Fruit fly (Drosophila melanogaster) whole organism: ENCODE data around the gene Lsp1alpha.

Experiments
- Dll ChIP-seq: fragments of >200 bp; optimal IDR thresholded peaks from 2 replicates; lab custom pipeline; 2017
- EcR ChIP-seq, 2 experiments: fragments of >200 bp; optimal IDR thresholded peaks; 2 replicates each; lab custom pipeline; 2017; ENCODE audit warnings: missing biosample characterization in 2 of 2, missing genetic modification characterization in 2 of 2, missing genetic modification reagents in 2 of 2
- psq ChIP-seq: fragments of >200 bp; optimal IDR thresholded peaks from 2 replicates; lab custom pipeline; 2017
- usp ChIP-seq: fragments of >200 bp; optimal IDR thresholded peaks from 2 replicates; lab custom pipeline; 2017; ENCODE audit warnings: missing biosample characterization, missing genetic modification characterization, mixed read lengths

DNA sequence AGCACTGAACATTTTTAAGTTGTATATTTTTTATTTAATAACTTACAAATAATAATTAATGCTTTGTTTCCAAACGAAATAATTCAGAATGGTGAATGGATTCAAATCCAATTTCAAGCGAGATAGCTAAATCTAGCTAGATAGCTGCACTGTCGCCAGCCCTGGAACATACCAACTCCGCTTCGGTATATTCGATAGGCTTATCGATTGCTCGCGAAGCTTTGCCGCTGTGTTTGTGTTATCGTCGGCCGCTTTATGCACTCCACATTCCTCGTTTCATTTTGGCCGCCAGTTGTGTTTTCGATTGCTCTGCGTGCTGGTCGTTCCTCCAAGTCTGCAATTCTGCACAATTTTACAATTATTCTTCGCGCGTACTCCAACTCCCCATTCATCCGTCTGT, 6.8 kb downstream of the Lsp1alpha start, which contains the start of gene mdu:
- TF ChIP-seq psq (lab: Kevin White, UChicago) = no peak
- no peak for TF ChIP-seq Dll (lab: Kevin White, UChicago)
- no peak for TF ChIP-seq usp (GFP tag; lab: Kevin White, UChicago)
- no peak for TF ChIP-seq EcR (GFP tag; optimal IDR thresholded peaks at IDR 0.05; lab: Kevin White, UChicago)
